Fruit fly (Drosophila melanogaster) whole organism, adult: ENCODE measurements around the gene Tsp2A.

Experiments used
- CG11617 ChIP-seq: fragments of 200-800 bp; sonication (Bioruptor generic); optimal IDR thresholded peaks from 2 replicates; lab custom pipeline; 2017; ENCODE audit warnings: mild to moderate bottlenecking, missing biosample characterization, missing genetic modification reagents, missing genetic modification characterization
- CG12768 ChIP-seq: fragments of 200-800 bp; sonication (Bioruptor generic); optimal IDR thresholded peaks from 2 replicates; lab custom pipeline; 2017; ENCODE audit warnings: missing biosample characterization, missing genetic modification characterization, mild to moderate bottlenecking, moderate library complexity, missing genetic modification reagents
- CG14711 ChIP-seq: fragments of 200-800 bp; sonication (Bioruptor generic); optimal IDR thresholded peaks from 2 replicates; lab custom pipeline; 2018; ENCODE audit warnings: missing biosample characterization, mild to moderate bottlenecking, missing genetic modification characterization, moderate library complexity
- CG1620 ChIP-seq: fragments of 200-800 bp; sonication (Bioruptor generic); optimal IDR thresholded peaks from 2 replicates; lab custom pipeline; 2016; ENCODE audit warnings: missing biosample characterization, missing genetic modification characterization
- CG33017 ChIP-seq: fragments of 200-800 bp; sonication (Bioruptor generic); optimal IDR thresholded peaks from 2 replicates; lab custom pipeline; 2018; ENCODE audit warnings: missing biosample characterization, mild to moderate bottlenecking, missing genetic modification characterization, moderate library complexity
- CG5204 ChIP-seq: fragments of 200-800 bp; sonication (Bioruptor generic); optimal IDR thresholded peaks from 2 replicates; lab custom pipeline; 2016; ENCODE audit warnings: missing biosample characterization, missing genetic modification characterization
- CG7045 ChIP-seq: fragments of 200-800 bp; sonication (Bioruptor generic); optimal IDR thresholded peaks from 2 replicates; lab custom pipeline; 2017; ENCODE audit warnings: missing biosample characterization, mild to moderate bottlenecking, missing genetic modification characterization
- CG7101 ChIP-seq: fragments of 200-800 bp; sonication (Bioruptor generic); optimal IDR thresholded peaks from 2 replicates; lab custom pipeline; 2018; ENCODE audit warnings: missing biosample characterization, mild to moderate bottlenecking, missing genetic modification characterization, moderate library complexity
- Clk ChIP-seq: fragments of 200-800 bp; sonication (Bioruptor generic); optimal IDR thresholded peaks from 2 replicates; lab custom pipeline; 2017; ENCODE audit warnings: missing biosample characterization, missing genetic modification characterization
- Crg-1 ChIP-seq: fragments of 200-800 bp; sonication (Bioruptor generic); optimal IDR thresholded peaks from 2 replicates; lab custom pipeline; 2016; ENCODE audit warnings: missing biosample characterization, missing genetic modification characterization
- Hr96 ChIP-seq: fragments of 200-800 bp; sonication (Bioruptor generic); optimal IDR thresholded peaks from 2 replicates; lab custom pipeline; 2016; ENCODE audit warnings: missing biosample characterization, missing genetic modification characterization
- Mnt ChIP-seq: fragments of 200-800 bp; sonication (Bioruptor generic); optimal IDR thresholded peaks from 2 replicates; lab custom pipeline; 2016; ENCODE audit warnings: missing biosample characterization, mild to moderate bottlenecking, missing genetic modification characterization
- bab1 ChIP-seq: fragments of 200-800 bp; sonication (Bioruptor generic); optimal IDR thresholded peaks from 3 replicates; lab custom pipeline; 2019; ENCODE audit warnings: missing biosample characterization, mild to moderate bottlenecking, missing genetic modification characterization, moderate library complexity
- cic ChIP-seq: fragments of 200-800 bp; sonication (Bioruptor generic); optimal IDR thresholded peaks from 2 replicates; lab custom pipeline; 2017; ENCODE audit warnings: missing biosample characterization, mild to moderate bottlenecking, missing genetic modification characterization, moderate library complexity
- cnc ChIP-seq, 2 experiments: fragments of >200 bp; optimal IDR thresholded peaks; 2 replicates each; lab custom pipeline; 2017
- kay ChIP-seq: fragments of 200-800 bp; sonication (Bioruptor generic); peaks from one replicate; lab custom pipeline; 2016; ENCODE audit warnings: missing biosample characterization, missing genetic modification characterization, borderline replicate concordance
- ovo ChIP-seq: fragments of 200-800 bp; sonication (Bioruptor generic); optimal IDR thresholded peaks from 2 replicates; lab custom pipeline; 2016; ENCODE audit warnings: missing biosample characterization, missing genetic modification characterization
- pad ChIP-seq: fragments of 200-800 bp; sonication (Bioruptor generic); optimal IDR thresholded peaks from 3 replicates; lab custom pipeline; 2017; ENCODE audit warnings: missing biosample characterization, missing genetic modification characterization, mild to moderate bottlenecking, moderate library complexity, missing genetic modification reagents
- tj ChIP-seq: fragments of 200-800 bp; sonication (Bioruptor generic); optimal IDR thresholded peaks from 3 replicates; lab custom pipeline; 2017; ENCODE audit warnings: missing biosample characterization, mild to moderate bottlenecking, missing genetic modification characterization, moderate library complexity
- toe ChIP-seq: fragments of 200-800 bp; sonication (Bioruptor generic); optimal IDR thresholded peaks from 2 replicates; lab custom pipeline; 2016; ENCODE audit warnings: missing biosample characterization, missing genetic modification characterization

Gene Tsp2A

dm6 chrX:1341944-1342392 is 4.4 kb upstream of the Tsp2A start, which contains the start of gene Naa30A:
Gene Naa30A, plus strand, starts transcription at chrX:1342106.
- peak; percentile 1 for TF ChIP-seq cic (GFP tag; lab: Kevin White, UChicago)
- TF ChIP-seq CG5204: no peak
- peak; percentile 59 for TF ChIP-seq Mnt (GFP tag; lab: Kevin White, UChicago)
- no peak for TF ChIP-seq Clk
- peak; percentile 16 for TF ChIP-seq tj (GFP tag; lab: Kevin White, UChicago)
- TF ChIP-seq bab1 (GFP tag; lab: Kevin White, UChicago): peak; percentile 42
- peak; percentile 11 for TF ChIP-seq CG11617 (GFP tag; lab: Kevin White, UChicago)
- no peak for TF ChIP-seq cnc (optimal IDR thresholded peaks at IDR 0.05; lab: Kevin White, UChicago)
- no peak for TF ChIP-seq CG14711 (tag; lab: Kevin White, UChicago)
- TF ChIP-seq CG1620 (GFP tag; lab: Kevin White, UChicago): no peak
- no peak for TF ChIP-seq toe (GFP tag; lab: Kevin White, UChicago)
- no peak for TF ChIP-seq CG33017 (tag; lab: Kevin White, UChicago)
- TF ChIP-seq CG7101 (tag; lab: Kevin White, UChicago): peak; percentile 7

DNA sequence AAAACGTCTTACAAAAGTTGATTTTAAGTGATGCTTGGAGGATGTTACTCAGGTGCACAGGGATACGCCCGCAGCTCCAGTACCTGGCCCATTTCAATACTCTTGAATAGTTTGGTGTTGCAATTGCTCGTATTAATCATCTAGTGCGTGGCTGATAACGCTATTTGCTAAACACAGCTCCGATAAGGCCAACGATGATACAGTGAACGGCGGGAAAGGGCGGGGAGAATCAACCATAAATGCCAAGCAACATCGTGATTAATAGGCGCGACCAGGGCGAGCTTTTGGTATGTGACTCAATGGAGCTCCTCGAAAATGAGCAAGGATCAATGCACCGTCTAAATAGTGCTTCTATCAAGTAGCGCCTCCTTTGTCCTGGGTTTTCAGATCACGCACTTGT is 480 bp downstream of the Tsp2A start:
- TF ChIP-seq Mnt (GFP tag; lab: Kevin White, UChicago) (peak; percentile 11), Hr96 (GFP tag; lab: Kevin White, UChicago) (no peak)

dm6 chrX:1349255-1349654 is 2.9 kb downstream of the Tsp2A start, which contains the start of gene MTPAP:
Gene MTPAP, minus strand, starts transcription at chrX:1349357.
- no peak for TF ChIP-seq CG5204
- no peak for TF ChIP-seq CG33017 (tag; lab: Kevin White, UChicago)
- peak; percentile 59 for TF ChIP-seq bab1 (GFP tag; lab: Kevin White, UChicago)
- no peak for TF ChIP-seq CG14711 (tag; lab: Kevin White, UChicago)
- TF ChIP-seq Mnt (GFP tag; lab: Kevin White, UChicago): peak; percentile 74
- TF ChIP-seq CG1620 (GFP tag; lab: Kevin White, UChicago): no peak
- no peak for TF ChIP-seq pad (GFP tag; lab: Kevin White, UChicago)
- TF ChIP-seq Clk: no peak
- no peak for TF ChIP-seq CG7045 (GFP tag; lab: Kevin White, UChicago)
- TF ChIP-seq toe (GFP tag; lab: Kevin White, UChicago): no peak
- no peak for TF ChIP-seq ovo (GFP tag; lab: Kevin White, UChicago)
- no peak for TF ChIP-seq CG12768 (GFP tag; lab: Kevin White, UChicago)
- TF ChIP-seq CG7101 (tag; lab: Kevin White, UChicago): no peak
- TF ChIP-seq cic (GFP tag; lab: Kevin White, UChicago): no peak
- no peak for TF ChIP-seq Hr96 (GFP tag; lab: Kevin White, UChicago)
- TF ChIP-seq CG11617 (GFP tag; lab: Kevin White, UChicago): peak; percentile 30
- TF ChIP-seq kay (GFP tag; lab: Kevin White, UChicago): no peak
- TF ChIP-seq tj (GFP tag; lab: Kevin White, UChicago): peak; percentile 23
- no peak for TF ChIP-seq cnc (optimal IDR thresholded peaks at IDR 0.05; lab: Kevin White, UChicago)
- no peak for TF ChIP-seq Crg-1 (GFP tag; lab: Kevin White, UChicago)

DNA sequence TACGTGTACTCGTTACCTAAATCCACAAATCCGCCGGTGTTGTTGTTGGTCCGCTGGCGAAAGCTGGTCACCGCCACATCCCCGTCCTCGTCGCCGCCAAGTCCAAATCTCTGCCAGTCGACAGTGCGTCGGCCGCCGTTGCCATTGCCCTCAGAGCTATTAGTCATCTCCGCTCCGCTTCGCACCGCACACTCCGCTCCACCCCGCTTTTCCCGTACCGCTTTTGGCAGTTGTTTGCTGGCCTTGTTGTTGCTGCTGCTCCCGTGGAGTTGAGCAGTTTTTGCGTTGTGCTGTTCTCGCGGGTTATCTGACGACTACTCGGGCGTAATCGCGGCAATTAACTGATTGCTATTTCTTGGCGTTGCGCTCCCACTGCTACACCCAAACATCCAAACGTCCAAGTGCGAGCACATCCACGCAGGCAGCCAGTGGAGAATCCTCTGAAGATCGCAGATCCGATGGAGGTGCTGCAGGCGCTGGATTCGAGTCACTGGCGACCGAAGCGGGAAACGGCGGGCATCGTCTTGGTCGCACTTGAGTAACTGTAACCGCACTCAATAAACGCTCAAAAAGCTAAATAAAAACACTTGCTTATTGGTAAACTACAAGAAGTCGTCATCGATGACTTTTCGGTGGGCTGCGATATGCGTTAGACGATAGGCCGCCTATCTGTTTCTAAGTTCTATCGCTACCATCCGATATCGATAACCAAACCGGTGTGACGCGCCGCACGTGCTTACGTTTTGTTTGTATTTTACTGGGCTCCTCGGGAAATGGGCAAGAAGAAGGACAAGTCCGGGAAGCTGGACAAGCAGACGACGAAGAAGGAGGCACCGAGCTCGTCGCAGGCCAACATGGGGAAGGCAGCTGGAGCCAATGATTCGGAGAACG is 7.2 kb downstream of the Tsp2A start, which contains the start of the genes CG12773 and CG11417:
Gene CG12773, minus strand, starts transcription at position 660 of the 891 bp plus-strand sequence.
Gene CG11417, plus strand, starts transcription at position 693 of the 891 bp plus-strand sequence.
- TF ChIP-seq Hr96 (GFP tag; lab: Kevin White, UChicago) (no peak), CG11617 (GFP tag; lab: Kevin White, UChicago) (no peak), bab1 (GFP tag; lab: Kevin White, UChicago) (peak; percentile 7), pad (GFP tag; lab: Kevin White, UChicago) (no peak), Mnt (GFP tag; lab: Kevin White, UChicago) (peak; percentile 94), cnc (optimal IDR thresholded peaks at IDR 0.05; lab: Kevin White, UChicago) (no peak), CG5204 (no peak), CG12768 (GFP tag; lab: Kevin White, UChicago) (no peak), Clk (no peak), cic (GFP tag; lab: Kevin White, UChicago) (peak; percentile 7), kay (GFP tag; lab: Kevin White, UChicago) (no peak), tj (GFP tag; lab: Kevin White, UChicago) (no peak), ovo (GFP tag; lab: Kevin White, UChicago) (no peak), Crg-1 (GFP tag; lab: Kevin White, UChicago) (no peak), toe (GFP tag; lab: Kevin White, UChicago) (no peak), CG14711 (tag; lab: Kevin White, UChicago) (no peak), CG1620 (GFP tag; lab: Kevin White, UChicago) (no peak), CG7101 (tag; lab: Kevin White, UChicago) (no peak), CG7045 (GFP tag; lab: Kevin White, UChicago) (no peak), CG33017 (tag; lab: Kevin White, UChicago) (no peak)

dm6 chrX:1357501-1357900 is 11.1 kb downstream of the Tsp2A start, which contains the start of gene png:
Gene png, minus strand, starts transcription at chrX:1357601.
- TF ChIP-seq kay (GFP tag; lab: Kevin White, UChicago): no peak
- TF ChIP-seq pad (GFP tag; lab: Kevin White, UChicago): peak; percentile 16
